Worm (Caenorhabditis elegans): ENCODE results near the gene T23F2.4.

- TF ChIP-seq ama-1 (optimal IDR thresholded peaks at IDR 0.05) (no peak), ama-1 (GFP tag; optimal IDR thresholded peaks at IDR 0.05) (no peak), egl-44 (GFP tag; IDR thresholded peaks at IDR 0.05) (no peak), T07F8.4 (tag; optimal IDR thresholded peaks at IDR 0.05) (no peak), xnd-1 (tag; optimal IDR thresholded peaks at IDR 0.05) (no peak), sea-2 (GFP tag; IDR thresholded peaks at IDR 0.05) (no peak), ztf-22 (GFP tag; optimal IDR thresholded peaks at IDR 0.05) (no peak), Y53F4B.3 (GFP tag; IDR thresholded peaks at IDR 0.05) (no peak), nhr-80 (tag; optimal IDR thresholded peaks at IDR 0.05) (no peak)
Measured at ce11 chrX:5557966-5558365, 43.1 kb upstream of the T23F2.4 start, which contains the start of gene C38C5.1.
